Fruit fly (Drosophila melanogaster) whole organism, prepupa: ENCODE data around the gene rtp.

Experiments
- Blimp-1 ChIP-seq: fragments of 200-800 bp; sonication (Bioruptor generic); optimal IDR thresholded peaks from 3 replicates; lab custom pipeline; 2017; ENCODE audit warnings: missing biosample characterization, missing genetic modification characterization, mild to moderate bottlenecking, moderate library complexity, missing genetic modification reagents
- CG10631 ChIP-seq: fragments of 200-800 bp; sonication (Bioruptor generic); optimal IDR thresholded peaks from 2 replicates; lab custom pipeline; 2016; ENCODE audit warnings: missing biosample characterization, missing genetic modification characterization
- CG11294 ChIP-seq: fragments of 200-800 bp; sonication (Bioruptor generic); IDR thresholded peaks from 2 replicates; pipeline ENCODE4 v1.3.6; 2022; ENCODE audit warnings: missing biosample characterization, missing genetic modification characterization
- CG11762 ChIP-seq: fragments of 200-800 bp; sonication (Bioruptor generic); optimal IDR thresholded peaks from 3 replicates; lab custom pipeline; 2016; ENCODE audit warnings: missing biosample characterization, missing genetic modification characterization; ENCODE audit not compliant: insufficient read depth
- CG15336 ChIP-seq: fragments of 200-800 bp; sonication (Bioruptor generic); IDR thresholded peaks from 2 replicates; pipeline ENCODE4 v1.3.6; 2022; ENCODE audit warnings: missing biosample characterization, missing genetic modification characterization
- CG1621 ChIP-seq: fragments of 200-800 bp; sonication (Bioruptor generic); optimal IDR thresholded peaks from 3 replicates; lab custom pipeline; 2018; ENCODE audit warnings: missing biosample characterization, mild to moderate bottlenecking, missing genetic modification characterization
- CG16779 ChIP-seq: fragments of 200-800 bp; sonication (Bioruptor generic); optimal IDR thresholded peaks from 3 replicates; lab custom pipeline; 2017; ENCODE audit warnings: missing biosample characterization, mild to moderate bottlenecking, missing genetic modification characterization
- CG34406 ChIP-seq: fragments of 200-800 bp; sonication (Bioruptor generic); optimal IDR thresholded peaks from 3 replicates; lab custom pipeline; 2016; ENCODE audit warnings: missing biosample characterization, missing genetic modification characterization
- CG3919 ChIP-seq: fragments of 200-800 bp; sonication (Bioruptor generic); optimal IDR thresholded peaks from 3 replicates; lab custom pipeline; 2016; ENCODE audit warnings: missing biosample characterization, missing genetic modification characterization
- CG6163 ChIP-seq: fragments of 200-800 bp; sonication (Bioruptor generic); IDR thresholded peaks from 3 replicates; pipeline ENCODE4 v1.3.6; 2022; ENCODE audit warnings: missing biosample characterization, missing genetic modification characterization
- CG6792 ChIP-seq: fragments of 200-800 bp; sonication (Bioruptor generic); optimal IDR thresholded peaks from 3 replicates; lab custom pipeline; 2016; ENCODE audit warnings: missing biosample characterization, missing genetic modification characterization
- CG6808 ChIP-seq: fragments of 200-800 bp; sonication (Bioruptor generic); optimal IDR thresholded peaks from 3 replicates; lab custom pipeline; 2017; ENCODE audit warnings: missing biosample characterization, missing genetic modification characterization, mild to moderate bottlenecking, moderate library complexity, missing genetic modification reagents
- CG6854 ChIP-seq: fragments of 200-800 bp; sonication (Bioruptor generic); optimal IDR thresholded peaks from 2 replicates; lab custom pipeline; 2017; ENCODE audit warnings: missing biosample characterization, mild to moderate bottlenecking, missing genetic modification characterization
- CG7368 ChIP-seq: fragments of 200-800 bp; sonication (Bioruptor generic); optimal IDR thresholded peaks from 3 replicates; lab custom pipeline; 2016; ENCODE audit warnings: missing biosample characterization, missing genetic modification characterization
- CG8119 ChIP-seq: fragments of 200-800 bp; sonication (Bioruptor generic); IDR thresholded peaks from 3 replicates; pipeline ENCODE4 v1.3.6; 2022; ENCODE audit warnings: missing biosample characterization, missing genetic modification characterization
- CG8319 ChIP-seq: fragments of 200-800 bp; sonication (Bioruptor generic); optimal IDR thresholded peaks from 3 replicates; lab custom pipeline; 2016; ENCODE audit warnings: missing biosample characterization, missing genetic modification characterization
- CG9139 ChIP-seq: fragments of 200-800 bp; sonication (Bioruptor generic); optimal IDR thresholded peaks from 3 replicates; lab custom pipeline; 2017; ENCODE audit warnings: missing biosample characterization, mild to moderate bottlenecking, missing genetic modification characterization
- Eip93F ChIP-seq: fragments of 200-800 bp; sonication (Bioruptor generic); optimal IDR thresholded peaks from 2 replicates; lab custom pipeline; 2016; ENCODE audit warnings: missing biosample characterization, mild to moderate bottlenecking, missing genetic modification characterization
- Ets96B ChIP-seq: fragments of 200-800 bp; optimal IDR thresholded peaks from 2 replicates; lab custom pipeline; 2019; ENCODE audit warnings: missing biosample characterization, mild to moderate bottlenecking, missing genetic modification characterization, moderate library complexity
- Gug ChIP-seq: fragments of 200-800 bp; sonication (Bioruptor generic); IDR thresholded peaks from 2 replicates; pipeline ENCODE4 v1.3.6; 2022; ENCODE audit warnings: missing biosample characterization, missing genetic modification characterization
- Hr39 ChIP-seq: fragments of 200-800 bp; sonication (Bioruptor generic); optimal IDR thresholded peaks from 2 replicates; lab custom pipeline; 2016; ENCODE audit warnings: missing biosample characterization, missing genetic modification characterization
- Hr4 ChIP-seq: fragments of 200-800 bp; sonication (Bioruptor generic); optimal IDR thresholded peaks from 3 replicates; lab custom pipeline; 2016; ENCODE audit warnings: missing biosample characterization, missing genetic modification characterization
- Met ChIP-seq: fragments of 200-800 bp; sonication (Bioruptor generic); optimal IDR thresholded peaks from 3 replicates; lab custom pipeline; 2016; ENCODE audit warnings: missing biosample characterization, missing genetic modification characterization
- OdsH ChIP-seq: fragments of 200-800 bp; sonication (Bioruptor generic); optimal IDR thresholded peaks from 3 replicates; lab custom pipeline; 2016; ENCODE audit warnings: missing biosample characterization, missing genetic modification characterization
- Smox ChIP-seq: fragments of 200-800 bp; sonication (Bioruptor generic); optimal IDR thresholded peaks from 3 replicates; lab custom pipeline; 2016; ENCODE audit warnings: missing biosample characterization, missing genetic modification characterization
- Sox102F ChIP-seq: fragments of 200-800 bp; sonication (Bioruptor generic); optimal IDR thresholded peaks from 2 replicates; lab custom pipeline; 2016; ENCODE audit warnings: missing biosample characterization, mild to moderate bottlenecking, missing genetic modification characterization
- Sox15 ChIP-seq: fragments of 200-800 bp; sonication (Bioruptor generic); optimal IDR thresholded peaks from 3 replicates; lab custom pipeline; 2016; ENCODE audit warnings: missing biosample characterization, missing genetic modification characterization
- acj6 ChIP-seq: fragments of 200-800 bp; sonication (Bioruptor generic); optimal IDR thresholded peaks from 3 replicates; lab custom pipeline; 2016; ENCODE audit warnings: missing biosample characterization, missing genetic modification characterization
- dac ChIP-seq: fragments of 200-800 bp; sonication (Bioruptor generic); optimal IDR thresholded peaks from 2 replicates; lab custom pipeline; 2017; ENCODE audit warnings: missing biosample characterization, mild to moderate bottlenecking, missing genetic modification characterization
- dsx ChIP-seq: fragments of 200-800 bp; optimal IDR thresholded peaks from 3 replicates; lab custom pipeline; 2019; ENCODE audit warnings: missing biosample characterization, mild to moderate bottlenecking, missing genetic modification characterization, moderate library complexity; ENCODE audit not compliant: poor library complexity, severe bottlenecking
- eg ChIP-seq: fragments of 200-800 bp; sonication (Bioruptor generic); IDR thresholded peaks from 3 replicates; pipeline ENCODE4 v1.3.6; 2022; ENCODE audit warnings: missing biosample characterization, missing genetic modification characterization
- fd59A ChIP-seq: fragments of 200-800 bp; sonication (Bioruptor generic); optimal IDR thresholded peaks from 2 replicates; lab custom pipeline; 2017; ENCODE audit warnings: missing biosample characterization, mild to moderate bottlenecking, missing genetic modification characterization, missing genetic modification reagents
- fd85E ChIP-seq: fragments of 200-800 bp; sonication (Bioruptor generic); optimal IDR thresholded peaks from 3 replicates; lab custom pipeline; 2016; ENCODE audit warnings: missing biosample characterization, missing genetic modification characterization
- fkh ChIP-seq: fragments of 200-800 bp; sonication (Bioruptor generic); optimal IDR thresholded peaks from 3 replicates; lab custom pipeline; 2017; ENCODE audit warnings: missing biosample characterization, mild to moderate bottlenecking, missing genetic modification characterization, moderate library complexity
- lz ChIP-seq: fragments of 200-800 bp; sonication (Bioruptor generic); optimal IDR thresholded peaks from 3 replicates; lab custom pipeline; 2016; ENCODE audit warnings: missing biosample characterization, missing genetic modification characterization
- pdm3 ChIP-seq: fragments of 200-800 bp; sonication (Bioruptor generic); optimal IDR thresholded peaks from 3 replicates; lab custom pipeline; 2016; ENCODE audit warnings: missing biosample characterization, missing genetic modification characterization
- salr ChIP-seq, 2 experiments: fragments of 200-800 bp; sonication (Bioruptor generic); optimal IDR thresholded peaks; 3 replicates each; lab custom pipeline; 2016 to 2018; ENCODE audit warnings: missing biosample characterization in 2 of 2, missing genetic modification characterization in 2 of 2, mild to moderate bottlenecking in 1 of 2
- spab ChIP-seq: fragments of 200-800 bp; sonication (Bioruptor generic); optimal IDR thresholded peaks from 2 replicates; lab custom pipeline; 2017; ENCODE audit warnings: missing biosample characterization, mild to moderate bottlenecking, missing genetic modification characterization, missing genetic modification reagents
- ss ChIP-seq, 2 experiments: fragments of 200-800 bp; sonication (Bioruptor generic); optimal IDR thresholded peaks; 2 replicates in 1 of 2; 3 replicates in 1 of 2; lab custom pipeline; 2017 to 2018; ENCODE audit warnings: mild to moderate bottlenecking in 2 of 2, missing biosample characterization in 2 of 2, missing genetic modification characterization in 2 of 2, moderate library complexity in 1 of 2
- svp ChIP-seq: fragments of 200-800 bp; sonication (Bioruptor generic); peaks from one replicate; lab custom pipeline; 2016; ENCODE audit warnings: missing biosample characterization, missing genetic modification characterization
- vri ChIP-seq: fragments of 200-800 bp; sonication (Bioruptor generic); optimal IDR thresholded peaks from 3 replicates; lab custom pipeline; 2016; ENCODE audit warnings: missing biosample characterization, mild to moderate bottlenecking, missing genetic modification characterization

Gene rtp

dm6 chr3R:5214162-5214916 lies 22.8 kb downstream of the rtp start (continued):
- TF ChIP-seq dac (no peak), OdsH (GFP tag; lab: Kevin White, UChicago) (peak; percentile 13), lz (no peak), CG3919 (no peak), CG6854 (GFP tag; lab: Kevin White, UChicago) (no peak), Smox (GFP tag; lab: Kevin White, UChicago) (no peak), CG34406 (GFP tag; lab: Kevin White, UChicago) (no peak), Ets96B (tag; lab: Kevin White, UChicago) (no peak), ss (GFP tag; optimal IDR thresholded peaks at IDR 0.05; lab: Kevin White, UChicago) (no peak), fkh (GFP tag; lab: Kevin White, UChicago) (peak; percentile 61), fd85E (GFP tag; lab: Kevin White, UChicago) (no peak), CG10631 (GFP tag; lab: Kevin White, UChicago) (no peak), Hr39 (GFP tag; lab: Kevin White, UChicago) (no peak), Gug (GFP tag; lab: Robert Waterston, UW) (peak; percentile 24; the same call in 1 of the 2 replicates), CG11762 (GFP tag; lab: Kevin White, UChicago) (no peak), Met (no peak), CG6163 (GFP tag; lab: Robert Waterston, UW) (peak; percentile 41; the same call in 1 of the 3 replicates), Hr4 (peak; percentile 6), CG7368 (GFP tag; lab: Kevin White, UChicago) (no peak), fd59A (GFP tag; lab: Kevin White, UChicago) (no peak), eg (GFP tag; lab: Robert Waterston, UW) (peak; percentile 51; the same call in 1 of the 3 replicates), pdm3 (no peak)

DNA sequence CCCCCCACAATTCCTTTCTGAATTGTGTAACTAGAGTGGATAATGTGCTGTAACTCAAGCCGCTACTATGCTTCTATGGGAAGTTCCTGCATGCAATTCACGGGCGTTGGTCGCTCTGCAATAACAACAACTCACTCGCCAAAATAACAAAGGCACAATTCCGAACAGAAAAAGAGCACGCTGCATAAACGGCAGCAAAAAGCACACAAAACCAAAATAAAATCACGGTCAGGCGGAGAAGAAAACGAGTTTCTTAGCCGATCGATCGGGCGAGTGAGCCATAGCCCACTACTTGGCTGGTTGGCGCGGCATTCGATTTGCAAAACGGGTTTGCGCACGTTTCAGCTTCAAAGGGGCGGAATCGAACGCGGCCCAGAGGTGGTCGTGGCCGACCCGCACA lies 23.8 kb downstream of the rtp start:
- TF ChIP-seq Blimp-1 (GFP tag; lab: Kevin White, UChicago) (no peak), Gug (GFP tag; lab: Robert Waterston, UW) (no peak), CG6808 (GFP tag; lab: Kevin White, UChicago) (peak; percentile 23), CG10631 (GFP tag; lab: Kevin White, UChicago) (no peak), Hr39 (GFP tag; lab: Kevin White, UChicago) (no peak), salr (GFP tag; optimal IDR thresholded peaks at IDR 0.05; lab: Kevin White, UChicago) (no peak), ss (GFP tag; optimal IDR thresholded peaks at IDR 0.05; lab: Kevin White, UChicago) (peak; percentile 48 to 54), eg (GFP tag; lab: Robert Waterston, UW) (0 out of 3 replicates have a peak, but pooled peaks have one; percentile 19), CG1621 (peak; percentile 73), dsx (GFP tag; lab: Kevin White, UChicago) (peak; percentile 27), spab (GFP tag; lab: Kevin White, UChicago) (no peak), Sox15 (GFP tag; lab: Kevin White, UChicago) (no peak), CG11294 (GFP tag; lab: Robert Waterston, UW) (no peak), fkh (GFP tag; lab: Kevin White, UChicago) (no peak), CG6854 (GFP tag; lab: Kevin White, UChicago) (peak; percentile 15), vri (no peak), acj6 (no peak), CG16779 (tag; lab: Kevin White, UChicago) (no peak), CG9139 (GFP tag; lab: Kevin White, UChicago) (no peak), Eip93F (GFP tag; lab: Kevin White, UChicago) (no peak), CG7368 (GFP tag; lab: Kevin White, UChicago) (no peak), CG15336 (no peak), CG6792 (no peak), CG6163 (GFP tag; lab: Robert Waterston, UW) (peak; percentile 13; the same call in 1 of the 3 replicates), CG8319 (no peak), Smox (GFP tag; lab: Kevin White, UChicago) (no peak), OdsH (GFP tag; lab: Kevin White, UChicago) (no peak), dac (no peak), CG8119 (GFP tag; lab: Robert Waterston, UW) (no peak), svp (no peak), Sox102F (no peak)
